Worm (Caenorhabditis elegans): ENCODE data around the gene spp-31.

ce11 chrIV:1452480-1452879, 46.1 kb downstream of the spp-31 start:
- TF ChIP-seq elt-2 (tag; optimal IDR thresholded peaks at IDR 0.05) (no peak), lin-15B (tag; optimal IDR thresholded peaks at IDR 0.05) (no peak), nhr-11 (tag; optimal IDR thresholded peaks at IDR 0.05) (no peak), pha-4 (tag; optimal IDR thresholded peaks at IDR 0.05) (no peak), lsy-12 (tag; optimal IDR thresholded peaks at IDR 0.05) (no peak), snpc-4 (tag; optimal IDR thresholded peaks at IDR 0.05) (no peak), nhr-23 (tag; optimal IDR thresholded peaks at IDR 0.05) (no peak), ceh-82 (tag; optimal IDR thresholded peaks at IDR 0.05) (no peak), ama-1 (optimal IDR thresholded peaks at IDR 0.05) (no peak), ztf-4 (tag; optimal IDR thresholded peaks at IDR 0.05) (no peak)

All from whole organism, L3 larva.